Worm (Caenorhabditis elegans): ENCODE results near the gene T22G5.3.

- TF ChIP-seq skn-1 (tag; optimal IDR thresholded peaks at IDR 0.05) (no peak), nhr-12 (tag; optimal IDR thresholded peaks at IDR 0.05) (no peak), ceh-82 (tag; optimal IDR thresholded peaks at IDR 0.05) (no peak), nhr-76 (tag; optimal IDR thresholded peaks at IDR 0.05) (no peak)
These were observed 32.3 kb upstream of the T22G5.3 start, which contains the start of gene srx-133 for ce11 chrV:13848379-13848778.
